Worm (Caenorhabditis elegans): ENCODE data around the gene ceh-92.

ceh-92 gene

DNA sequence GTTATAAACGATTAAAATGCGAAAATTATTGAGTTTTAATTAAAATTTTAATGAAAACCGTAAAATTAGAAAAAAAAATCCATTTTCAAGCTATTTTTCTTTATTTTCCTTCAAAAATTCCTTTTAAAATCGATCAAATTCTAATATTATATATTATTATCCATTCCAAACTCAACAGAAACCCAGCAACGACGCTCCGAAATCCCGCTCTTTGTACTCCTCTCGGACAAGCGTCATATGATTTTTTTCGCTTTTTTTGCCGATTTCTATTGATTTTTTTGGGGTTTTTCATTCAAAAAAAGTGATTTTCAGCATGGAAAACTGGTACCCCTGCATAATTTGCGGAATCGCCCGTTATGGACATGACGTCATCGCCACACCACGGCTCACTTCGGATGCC is 35.0 kb downstream of the ceh-92 start, which contains the start of gene ceh-91:
TSS of gene ceh-91 (plus strand) at position 301 of the 400 bp plus-strand sequence.
- TF ChIP-seq lin-39 (tag; optimal IDR thresholded peaks at IDR 0.05): no peak
- no peak for TF ChIP-seq elt-3 (tag; optimal IDR thresholded peaks at IDR 0.05)
- no peak for TF ChIP-seq C34F6.9 (tag; optimal IDR thresholded peaks at IDR 0.05)
- no peak for TF ChIP-seq nhr-6 (tag; optimal IDR thresholded peaks at IDR 0.05)
- TF ChIP-seq unc-39 (tag; optimal IDR thresholded peaks at IDR 0.05): no peak
- TF ChIP-seq dmd-4 (tag; optimal IDR thresholded peaks at IDR 0.05): no peak
- TF ChIP-seq alr-1 (tag; optimal IDR thresholded peaks at IDR 0.05): no peak
- no peak for TF ChIP-seq nhr-129 (tag; optimal IDR thresholded peaks at IDR 0.05)
- no peak for TF ChIP-seq nhr-237 (tag; optimal IDR thresholded peaks at IDR 0.05)
- no peak for TF ChIP-seq elt-1 (tag; optimal IDR thresholded peaks at IDR 0.05)
- TF ChIP-seq gmeb-1 (tag; optimal IDR thresholded peaks at IDR 0.05): no peak
- TF ChIP-seq skn-1 (tag; optimal IDR thresholded peaks at IDR 0.05): no peak
- no peak for TF ChIP-seq aly-2 (tag; optimal IDR thresholded peaks at IDR 0.05)
- TF ChIP-seq mdl-1 (tag; optimal IDR thresholded peaks at IDR 0.05): no peak
- TF ChIP-seq sma-3 (GFP tag; optimal IDR thresholded peaks at IDR 0.05): no peak
- TF ChIP-seq sem-4 (tag; optimal IDR thresholded peaks at IDR 0.05): no peak
- no peak for TF ChIP-seq ZK546.5 (tag; optimal IDR thresholded peaks at IDR 0.05)

DNA sequence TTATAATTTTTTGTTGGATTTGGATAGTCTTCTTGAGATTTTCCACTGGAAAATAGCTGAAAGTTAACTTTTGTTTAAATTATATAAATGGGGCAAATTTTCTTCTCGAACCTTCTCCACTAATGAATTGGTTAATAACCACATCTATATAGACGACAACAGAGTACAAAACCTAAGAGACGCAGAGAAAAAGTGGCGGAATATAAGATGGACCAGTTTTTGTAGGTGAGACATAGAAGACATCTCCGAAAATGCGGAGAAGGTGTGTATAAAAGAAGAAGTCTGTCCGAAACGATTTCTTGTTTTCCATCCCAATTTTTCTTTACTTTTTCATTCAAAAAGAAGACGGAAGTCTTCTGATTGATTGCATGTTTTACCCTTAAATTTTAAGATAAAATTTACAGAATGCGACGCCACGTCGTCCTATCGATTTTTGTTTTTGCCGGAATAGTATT is 43.5 kb downstream of the ceh-92 start, which contains the start of gene gly-8:
TSS of gene gly-8 (plus strand) at position 405 of the 455 bp plus-strand sequence.
- peak in 1 of 2 experiments; percentile 12 for TF ChIP-seq lsy-2 (tag; optimal IDR thresholded peaks at IDR 0.05)
- no peak for TF ChIP-seq nhr-11 (tag; optimal IDR thresholded peaks at IDR 0.05)
- TF ChIP-seq nhr-129 (tag; optimal IDR thresholded peaks at IDR 0.05): no peak
- TF ChIP-seq nhr-12 (tag; optimal IDR thresholded peaks at IDR 0.05): no peak
- no peak for TF ChIP-seq nhr-237 (tag; optimal IDR thresholded peaks at IDR 0.05)
- TF ChIP-seq nhr-25 (tag; optimal IDR thresholded peaks at IDR 0.05): peak; percentile 72
- no peak for TF ChIP-seq gmeb-1 (tag; optimal IDR thresholded peaks at IDR 0.05)
- TF ChIP-seq unc-62 (GFP tag; optimal IDR thresholded peaks at IDR 0.05): no peak
- no peak for TF ChIP-seq zag-1 (tag; optimal IDR thresholded peaks at IDR 0.05)
- TF ChIP-seq mbf-1 (tag; optimal IDR thresholded peaks at IDR 0.05): no peak
- no peak for TF ChIP-seq elt-1 (tag; optimal IDR thresholded peaks at IDR 0.05)
- no peak for TF ChIP-seq egl-27 (tag; optimal IDR thresholded peaks at IDR 0.05)
- no peak for TF ChIP-seq skn-1 (tag; optimal IDR thresholded peaks at IDR 0.05)
- no peak for TF ChIP-seq unc-39 (tag; optimal IDR thresholded peaks at IDR 0.05)
- no peak for TF ChIP-seq lin-11 (tag; optimal IDR thresholded peaks at IDR 0.05)
- no peak for TF ChIP-seq C34F6.9 (tag; optimal IDR thresholded peaks at IDR 0.05)
- TF ChIP-seq ceh-82 (tag; optimal IDR thresholded peaks at IDR 0.05): no peak
- no peak for TF ChIP-seq sma-9 (GFP tag; optimal IDR thresholded peaks at IDR 0.05)
- no peak for TF ChIP-seq sma-9 (tag; optimal IDR thresholded peaks at IDR 0.05)
- peak; percentile 35 for TF ChIP-seq sem-4 (tag; optimal IDR thresholded peaks at IDR 0.05)
- no peak for TF ChIP-seq unc-55 (GFP tag; optimal IDR thresholded peaks at IDR 0.05)
- TF ChIP-seq aly-2 (tag; optimal IDR thresholded peaks at IDR 0.05): no peak
- no peak for TF ChIP-seq ztf-11 (tag; optimal IDR thresholded peaks at IDR 0.05)
- TF ChIP-seq peb-1 (tag; optimal IDR thresholded peaks at IDR 0.05): no peak
- TF ChIP-seq nhr-21 (tag; optimal IDR thresholded peaks at IDR 0.05): no peak
- no peak for TF ChIP-seq blmp-1 (tag; optimal IDR thresholded peaks at IDR 0.05; ENCODE audit: insufficient read depth)

ce11 chrIII:11627631-11628030 is 46.2 kb downstream of the ceh-92 start:
- TF ChIP-seq nhr-77 (tag; optimal IDR thresholded peaks at IDR 0.05) (no peak), nhr-129 (tag; optimal IDR thresholded peaks at IDR 0.05) (no peak), peb-1 (tag; optimal IDR thresholded peaks at IDR 0.05) (no peak), mdl-1 (tag; optimal IDR thresholded peaks at IDR 0.05) (no peak), lin-13 (GFP tag; optimal IDR thresholded peaks at IDR 0.05) (no peak), sma-3 (GFP tag; optimal IDR thresholded peaks at IDR 0.05) (no peak), lsy-2 (tag; optimal IDR thresholded peaks at IDR 0.05) (no peak), unc-55 (GFP tag; optimal IDR thresholded peaks at IDR 0.05) (no peak), nhr-23 (tag; optimal IDR thresholded peaks at IDR 0.05) (no peak), ztf-1 (GFP tag; conservative IDR thresholded peaks at IDR 0.05) (no peak), snpc-4 (tag; optimal IDR thresholded peaks at IDR 0.05) (no peak), unc-62 (GFP tag; optimal IDR thresholded peaks at IDR 0.05) (no peak), gmeb-1 (tag; optimal IDR thresholded peaks at IDR 0.05) (no peak), lin-11 (tag; optimal IDR thresholded peaks at IDR 0.05) (no peak), sma-9 (GFP tag; optimal IDR thresholded peaks at IDR 0.05) (no peak), sma-9 (tag; optimal IDR thresholded peaks at IDR 0.05) (no peak), blmp-1 (tag; optimal IDR thresholded peaks at IDR 0.05; ENCODE audit: insufficient read depth) (no peak), unc-39 (tag; optimal IDR thresholded peaks at IDR 0.05) (no peak)

Data from whole organism, L2 larva.